Worm (Caenorhabditis elegans) whole organism, L2 larva: Measurements from ENCODE around the gene nrx-1.

ENCODE experiments used
- C34F6.9 ChIP-seq: fragments of 150-350 bp; optimal IDR thresholded peaks from 2 replicates; lab custom pipeline; 2014; ENCODE audit warnings: missing biosample characterization, missing genetic modification characterization
- F13H6.1 ChIP-seq: sonication (generic microtip); optimal IDR thresholded peaks from 2 replicates; lab custom pipeline; 2016; ENCODE audit warnings: missing genetic modification characterization, missing compliant biosample characterization
- R02D3.7 ChIP-seq: fragments of 150-350 bp; optimal IDR thresholded peaks from 2 replicates; lab custom pipeline; 2014; ENCODE audit warnings: missing biosample characterization, missing genetic modification characterization
- ZK546.5 ChIP-seq: sonication (generic microtip); optimal IDR thresholded peaks from 2 replicates; lab custom pipeline; 2017; ENCODE audit warnings: missing biosample characterization, missing genetic modification characterization
- alr-1 ChIP-seq: fragments of 150-350 bp; optimal IDR thresholded peaks from 2 replicates; lab custom pipeline; 2014; ENCODE audit warnings: missing biosample characterization, missing genetic modification characterization
- blmp-1 ChIP-seq: sonication (generic microtip); optimal IDR thresholded peaks from 2 replicates; lab custom pipeline; 2017; ENCODE audit warnings: missing genetic modification characterization, mild to moderate bottlenecking, missing compliant biosample characterization, antibody characterized with exemption, moderate library complexity; ENCODE audit not compliant: insufficient read depth
- ceh-16 ChIP-seq: fragments of 150-350 bp; optimal IDR thresholded peaks from 2 replicates; lab custom pipeline; 2014; ENCODE audit warnings: missing biosample characterization, missing genetic modification characterization
- ceh-82 ChIP-seq: fragments of 150-350 bp; optimal IDR thresholded peaks from 2 replicates; lab custom pipeline; 2014; ENCODE audit warnings: missing biosample characterization, missing genetic modification characterization
- crh-2 ChIP-seq: sonication (generic microtip); optimal IDR thresholded peaks from 2 replicates; lab custom pipeline; 2017; ENCODE audit warnings: missing biosample characterization, missing genetic modification characterization
- dmd-4 ChIP-seq: sonication (generic microtip); optimal IDR thresholded peaks from 2 replicates; lab custom pipeline; 2017; ENCODE audit warnings: missing biosample characterization, missing genetic modification characterization
- egl-27 ChIP-seq: sonication (generic microtip); optimal IDR thresholded peaks from 3 replicates; lab custom pipeline; 2017; ENCODE audit warnings: missing biosample characterization, missing genetic modification reagents, missing genetic modification characterization
- elt-1 ChIP-seq: fragments of 150-350 bp; optimal IDR thresholded peaks from 2 replicates; lab custom pipeline; 2014; ENCODE audit warnings: missing biosample characterization, missing genetic modification characterization
- elt-3 ChIP-seq: sonication (generic microtip); optimal IDR thresholded peaks from 2 replicates; lab custom pipeline; 2017; ENCODE audit warnings: missing biosample characterization, missing genetic modification characterization
- fos-1 ChIP-seq: fragments of 150-350 bp; optimal IDR thresholded peaks from 2 replicates; lab custom pipeline; 2014; ENCODE audit warnings: missing biosample characterization, missing genetic modification characterization
- gmeb-1 ChIP-seq: fragments of 150-350 bp; optimal IDR thresholded peaks from 2 replicates; lab custom pipeline; 2014; ENCODE audit warnings: missing biosample characterization, missing genetic modification characterization
- lin-11 ChIP-seq: fragments of 150-350 bp; sonication (generic microtip); optimal IDR thresholded peaks from 2 replicates; lab custom pipeline; 2014; ENCODE audit warnings: missing biosample characterization, missing genetic modification characterization, inconsistent platforms, mixed read lengths
- lin-13 ChIP-seq: fragments of 150-350 bp; optimal IDR thresholded peaks from 2 replicates; lab custom pipeline; 2014; ENCODE audit warnings: missing biosample characterization, missing genetic modification reagents, missing genetic modification characterization
- lsy-2 ChIP-seq, 2 experiments: fragments of 150-350 bp in 1 of 2; sonication (generic microtip) in 1 of 2; optimal IDR thresholded peaks; 2 replicates each; lab custom pipeline; 2014 to 2017; ENCODE audit warnings: missing biosample characterization in 2 of 2, missing genetic modification characterization in 2 of 2
- mab-5 ChIP-seq: fragments of 150-350 bp; optimal IDR thresholded peaks from 2 replicates; lab custom pipeline; 2014; ENCODE audit warnings: missing biosample characterization, missing genetic modification characterization
- mdl-1 ChIP-seq, 2 experiments: fragments of 150-350 bp in 1 of 2; sonication (generic microtip) in 1 of 2; optimal IDR thresholded peaks; 2 replicates each; lab custom pipeline; 2017; ENCODE audit warnings: missing biosample characterization in 2 of 2, missing genetic modification characterization in 2 of 2
- nhr-129 ChIP-seq: fragments of 150-350 bp; optimal IDR thresholded peaks from 2 replicates; lab custom pipeline; 2014; ENCODE audit warnings: missing biosample characterization, missing genetic modification characterization
- nhr-21 ChIP-seq: fragments of 150-350 bp; optimal IDR thresholded peaks from 2 replicates; lab custom pipeline; 2014; ENCODE audit warnings: missing biosample characterization, missing genetic modification characterization
- nhr-25 ChIP-seq: fragments of 150-350 bp; sonication (generic microtip); optimal IDR thresholded peaks from 3 replicates; lab custom pipeline; 2014; ENCODE audit warnings: missing biosample characterization, missing genetic modification characterization
- nhr-6 ChIP-seq: fragments of 150-350 bp; optimal IDR thresholded peaks from 2 replicates; lab custom pipeline; 2014; ENCODE audit warnings: missing biosample characterization, missing genetic modification characterization
- nhr-77 ChIP-seq: fragments of 150-350 bp; optimal IDR thresholded peaks from 2 replicates; lab custom pipeline; 2014; ENCODE audit warnings: missing biosample characterization, missing genetic modification characterization
- peb-1 ChIP-seq: fragments of 150-350 bp; optimal IDR thresholded peaks from 2 replicates; lab custom pipeline; 2014; ENCODE audit warnings: missing biosample characterization, missing genetic modification characterization
- sem-4 ChIP-seq: fragments of 150-350 bp; optimal IDR thresholded peaks from 2 replicates; lab custom pipeline; 2014; ENCODE audit warnings: missing biosample characterization, missing genetic modification reagents, missing genetic modification characterization
- sma-3 ChIP-seq: sonication (generic microtip); optimal IDR thresholded peaks from 2 replicates; lab custom pipeline; 2016; ENCODE audit warnings: missing genetic modification reagents, missing genetic modification characterization, missing compliant biosample characterization
- sma-9 ChIP-seq, 2 experiments: fragments of 150-350 bp in 1 of 2; sonication (generic microtip) in 1 of 2; optimal IDR thresholded peaks; 2 replicates each; lab custom pipeline; 2014 to 2016; ENCODE audit warnings: missing genetic modification characterization in 2 of 2, mild to moderate bottlenecking in 1 of 2, missing biosample characterization in 1 of 2, missing compliant biosample characterization in 1 of 2, missing genetic modification reagents in 1 of 2, moderate library complexity in 1 of 2
- snpc-4 ChIP-seq: fragments of 150-350 bp; optimal IDR thresholded peaks from 2 replicates; lab custom pipeline; 2014; ENCODE audit warnings: missing biosample characterization, missing genetic modification characterization
- unc-62 ChIP-seq: fragments of 150-350 bp; optimal IDR thresholded peaks from 2 replicates; lab custom pipeline; 2014; ENCODE audit warnings: missing biosample characterization, missing genetic modification reagents, missing genetic modification characterization
- zag-1 ChIP-seq: fragments of 150-350 bp; optimal IDR thresholded peaks from 2 replicates; lab custom pipeline; 2014; ENCODE audit warnings: missing biosample characterization, missing genetic modification characterization
- ztf-1 ChIP-seq: fragments of 200-800 bp; sonication (Bioruptor generic); conservative IDR thresholded peaks from 2 replicates; pipeline ENCODE4 v1.3.6; 2022; ENCODE audit warnings: missing genetic modification characterization, missing compliant biosample characterization
- ztf-11 ChIP-seq: sonication (generic microtip); optimal IDR thresholded peaks from 2 replicates; lab custom pipeline; 2017; ENCODE audit warnings: missing biosample characterization, missing genetic modification characterization

Gene nrx-1

ce11 chrV:10801154-10801553, 23.7 kb upstream of the nrx-1 start, which contains the start of gene D1054.18 (continued):
- TF ChIP-seq peb-1 (tag; lab: Kevin White, UChicago) (no peak), sem-4 (tag; lab: Kevin White, UChicago) (no peak), R02D3.7 (tag; lab: Kevin White, UChicago) (no peak), nhr-129 (tag; lab: Kevin White, UChicago) (no peak), F13H6.1 (tag; lab: Kevin White, UChicago) (no peak), nhr-21 (tag; lab: Kevin White, UChicago) (no peak), zag-1 (tag; lab: Kevin White, UChicago) (no peak), egl-27 (tag; lab: Kevin White, UChicago) (no peak), ZK546.5 (tag; lab: Kevin White, UChicago) (no peak), C34F6.9 (tag; lab: Kevin White, UChicago) (no peak), gmeb-1 (tag; lab: Kevin White, UChicago) (peak; percentile 45), fos-1 (tag; lab: Kevin White, UChicago) (peak; percentile 70), unc-62 (GFP tag; lab: Kevin White, UChicago) (no peak), ztf-11 (tag; lab: Kevin White, UChicago) (no peak), crh-2 (tag; lab: Kevin White, UChicago) (peak; percentile 73), elt-1 (tag; lab: Kevin White, UChicago) (no peak), nhr-6 (tag; lab: Kevin White, UChicago) (no peak), nhr-25 (tag; lab: Kevin White, UChicago) (no peak), lsy-2 (tag; optimal IDR thresholded peaks at IDR 0.05; lab: Kevin White, UChicago) (no peak), elt-3 (tag; lab: Kevin White, UChicago) (no peak)

ce11 chrV:10802060-10802459, 22.8 kb upstream of the nrx-1 start:
- peak; percentile 74 for TF ChIP-seq fos-1 (tag; lab: Kevin White, UChicago)
- TF ChIP-seq F13H6.1 (tag; lab: Kevin White, UChicago) = peak; percentile 10
- TF ChIP-seq mdl-1 (tag; optimal IDR thresholded peaks at IDR 0.05; lab: Kevin White, UChicago) = peak in 1 of 2 experiments; percentile 18
- peak; percentile 85 for TF ChIP-seq crh-2 (tag; lab: Kevin White, UChicago)
- no peak for TF ChIP-seq ceh-16
- TF ChIP-seq ZK546.5 (tag; lab: Kevin White, UChicago) = no peak
- no peak for TF ChIP-seq ceh-82 (tag; lab: Kevin White, UChicago)
- TF ChIP-seq sma-9 (GFP tag; optimal IDR thresholded peaks at IDR 0.05; lab: Kevin White, UChicago) = peak; percentile 85
- no peak for TF ChIP-seq sma-9 (tag; optimal IDR thresholded peaks at IDR 0.05; lab: Kevin White, UChicago)
- peak; percentile 1 for TF ChIP-seq gmeb-1 (tag; lab: Kevin White, UChicago)
- no peak for TF ChIP-seq nhr-25 (tag; lab: Kevin White, UChicago)
- peak; percentile 19 for TF ChIP-seq sma-3

DNA sequence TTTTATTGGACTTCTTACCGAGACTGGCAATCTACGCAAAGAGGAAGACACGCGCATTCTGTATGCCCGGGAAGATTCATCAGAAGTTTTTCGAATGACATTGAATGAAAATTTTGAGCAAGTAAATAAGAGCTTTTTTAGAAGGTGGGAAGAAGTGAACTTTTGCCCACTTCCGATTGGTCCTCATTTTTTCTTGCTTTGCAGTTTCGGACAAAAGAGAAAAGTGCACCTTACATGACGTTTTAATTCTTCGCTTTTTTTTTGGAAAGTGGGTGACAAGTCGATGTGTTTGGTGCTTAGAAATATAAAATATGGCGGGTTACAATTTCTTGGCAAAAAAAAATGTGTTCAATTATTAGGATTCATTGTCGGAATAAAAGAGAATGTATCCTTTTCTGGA, 20.4 kb upstream of the nrx-1 start, which contains the start of gene secs-1:
Gene secs-1, minus strand, starts transcription at position 101 of the 400 bp plus-strand sequence.
- TF ChIP-seq sma-3 (no peak), F13H6.1 (tag; lab: Kevin White, UChicago) (no peak), blmp-1 (no peak), alr-1 (tag; lab: Kevin White, UChicago) (no peak), dmd-4 (tag; lab: Kevin White, UChicago) (no peak), ceh-16 (no peak), unc-62 (GFP tag; lab: Kevin White, UChicago) (no peak), snpc-4 (tag; lab: Kevin White, UChicago) (no peak), ztf-11 (tag; lab: Kevin White, UChicago) (no peak), nhr-25 (tag; lab: Kevin White, UChicago) (no peak), ZK546.5 (tag; lab: Kevin White, UChicago) (no peak), lin-11 (tag; lab: Kevin White, UChicago) (no peak)

DNA sequence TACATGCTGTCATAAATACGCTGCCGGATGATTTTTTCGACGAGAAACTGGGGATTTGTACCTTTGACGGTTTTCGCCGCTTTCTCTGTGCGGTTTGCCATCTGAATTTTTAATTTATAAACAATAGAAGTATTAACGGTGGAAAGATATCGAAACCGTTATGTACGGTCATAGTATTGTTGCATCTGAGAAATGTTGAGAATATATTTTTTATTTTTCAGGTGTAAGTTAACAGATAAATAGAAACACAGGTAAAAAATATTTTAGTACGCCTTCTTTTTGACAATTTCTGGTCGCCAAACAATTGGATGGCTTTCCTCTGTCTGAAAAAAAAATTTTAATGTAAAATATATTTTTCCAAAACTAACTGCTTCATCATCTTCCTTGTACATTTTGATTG, 18.9 kb upstream of the nrx-1 start, which contains the start of gene prp-38:
Gene prp-38, minus strand, starts transcription at position 101 of the 400 bp plus-strand sequence.
- no peak for TF ChIP-seq peb-1 (tag; lab: Kevin White, UChicago)
- TF ChIP-seq nhr-77 = no peak
- no peak for TF ChIP-seq egl-27 (tag; lab: Kevin White, UChicago)
- no peak for TF ChIP-seq mab-5 (tag; lab: Kevin White, UChicago)
- no peak for TF ChIP-seq ztf-1
- TF ChIP-seq zag-1 (tag; lab: Kevin White, UChicago) = no peak
- no peak for TF ChIP-seq ztf-11 (tag; lab: Kevin White, UChicago)
- TF ChIP-seq lin-13 (GFP tag; lab: Kevin White, UChicago) = no peak
- no peak for TF ChIP-seq ZK546.5 (tag; lab: Kevin White, UChicago)
